Worm (Caenorhabditis elegans): Measurements from ENCODE around the gene rnp-7.

The rnp-7 gene

DNA sequence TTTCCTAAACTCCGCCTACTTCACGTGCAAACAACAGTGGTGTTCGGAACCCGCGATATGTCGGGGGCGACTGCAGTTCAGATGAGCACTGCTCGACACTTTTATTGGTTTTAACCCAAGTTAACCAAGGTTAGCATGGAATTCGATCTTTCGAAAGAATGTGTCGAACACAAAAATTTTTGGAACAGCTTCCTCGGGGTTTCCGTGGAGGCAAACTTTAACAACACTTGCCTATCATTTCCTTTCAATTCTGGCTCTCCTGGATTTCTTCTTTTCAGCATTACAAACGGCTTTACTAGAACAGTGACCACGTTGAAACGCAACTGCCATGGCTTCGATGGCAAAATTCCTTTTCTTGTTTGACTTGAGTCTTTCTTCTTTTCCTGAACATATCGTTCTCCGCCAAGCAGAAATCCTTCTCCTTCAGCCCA lies 19.7 kb downstream of the rnp-7 start:
- TF ChIP-seq F16B12.6 (tag; optimal IDR thresholded peaks at IDR 0.05): no peak
- TF ChIP-seq unc-86 (tag; optimal IDR thresholded peaks at IDR 0.05): no peak
- peak; percentile 59 for TF ChIP-seq lin-14 (GFP tag; optimal IDR thresholded peaks at IDR 0.05)
- peak; percentile 92 for TF ChIP-seq elt-2 (tag; optimal IDR thresholded peaks at IDR 0.05)
- peak; percentile 42 for TF ChIP-seq nhr-47 (tag; optimal IDR thresholded peaks at IDR 0.05)
- TF ChIP-seq nhr-76 (tag; optimal IDR thresholded peaks at IDR 0.05): no peak
- TF ChIP-seq fkh-10 (GFP tag; optimal IDR thresholded peaks at IDR 0.05): no peak
- TF ChIP-seq dpl-1 (GFP tag; optimal IDR thresholded peaks at IDR 0.05): peak in 1 of 3 experiments; percentile 23
- no peak for TF ChIP-seq ztf-4 (tag; optimal IDR thresholded peaks at IDR 0.05)
- TF ChIP-seq vab-15 (tag; optimal IDR thresholded peaks at IDR 0.05): no peak
- peak; percentile 28 for TF ChIP-seq jun-1 (tag; optimal IDR thresholded peaks at IDR 0.05)
- TF ChIP-seq unc-98 (GFP tag; IDR thresholded peaks at IDR 0.05): no peak
- TF ChIP-seq lir-3 (tag; optimal IDR thresholded peaks at IDR 0.05; ENCODE audit: poor library complexity): no peak
- peak; percentile 97 for TF ChIP-seq snpc-4 (tag; optimal IDR thresholded peaks at IDR 0.05)
- TF ChIP-seq C04F5.9 (tag; optimal IDR thresholded peaks at IDR 0.05): no peak
- no peak for TF ChIP-seq irx-1 (tag; optimal IDR thresholded peaks at IDR 0.05)
- no peak for TF ChIP-seq tbx-2 (tag; optimal IDR thresholded peaks at IDR 0.05)
- no peak for TF ChIP-seq C16A3.4 (tag; optimal IDR thresholded peaks at IDR 0.05)
- peak; percentile 62 for TF ChIP-seq nhr-77 (tag; optimal IDR thresholded peaks at IDR 0.05)
- no peak for TF ChIP-seq C34B4.2 (tag; optimal IDR thresholded peaks at IDR 0.05)
- TF ChIP-seq unc-130 (tag; optimal IDR thresholded peaks at IDR 0.05): no peak
- no peak for TF ChIP-seq skn-1 (tag; optimal IDR thresholded peaks at IDR 0.05)
- TF ChIP-seq efl-1 (optimal IDR thresholded peaks at IDR 0.05): peak; percentile 19 to 41
- TF ChIP-seq efl-1 (GFP tag; optimal IDR thresholded peaks at IDR 0.05 in 1 of 2): peak in 1 of 2 experiments; percentile 96
- peak; percentile 55 for TF ChIP-seq rnt-1 (tag; optimal IDR thresholded peaks at IDR 0.05)
- no peak for TF ChIP-seq ztf-11 (tag; optimal IDR thresholded peaks at IDR 0.05)
- peak; percentile 45 for TF ChIP-seq swsn-7 (tag; optimal IDR thresholded peaks at IDR 0.05)
- TF ChIP-seq nhr-237 (tag; optimal IDR thresholded peaks at IDR 0.05): no peak
- TF ChIP-seq grh-1 (GFP tag; IDR thresholded peaks at IDR 0.05): 0 out of 2 replicates have a peak, but pooled peaks have one; percentile 31
- no peak for TF ChIP-seq fkh-4 (tag; optimal IDR thresholded peaks at IDR 0.05; ENCODE audit: borderline replicate concordance)
- TF ChIP-seq pax-3 (tag; optimal IDR thresholded peaks at IDR 0.05): no peak
- TF ChIP-seq lin-15B (tag; optimal IDR thresholded peaks at IDR 0.05): no peak
- no peak for TF ChIP-seq egl-27 (tag; optimal IDR thresholded peaks at IDR 0.05)
- no peak for TF ChIP-seq hlh-4 (tag; optimal IDR thresholded peaks at IDR 0.05)
- TF ChIP-seq nhr-84 (tag; optimal IDR thresholded peaks at IDR 0.05): no peak
- TF ChIP-seq lin-13 (GFP tag; optimal IDR thresholded peaks at IDR 0.05): no peak
- TF ChIP-seq nhr-19 (GFP tag; conservative IDR thresholded peaks at IDR 0.05): peak; percentile 75
- no peak for TF ChIP-seq egl-13 (tag; optimal IDR thresholded peaks at IDR 0.05)
- no peak for TF ChIP-seq mab-9 (GFP tag; IDR thresholded peaks at IDR 0.05)
- TF ChIP-seq sptf-1 (tag; optimal IDR thresholded peaks at IDR 0.05): no peak
- no peak for TF ChIP-seq fkh-8 (tag; optimal IDR thresholded peaks at IDR 0.05)
- TF ChIP-seq Y116A8C.19 (tag; optimal IDR thresholded peaks at IDR 0.05; ENCODE audit: borderline replicate concordance): no peak
- TF ChIP-seq aly-2 (tag; optimal IDR thresholded peaks at IDR 0.05): no peak
- no peak for TF ChIP-seq ets-5 (GFP tag; IDR thresholded peaks at IDR 0.05)
- TF ChIP-seq ceh-88 (GFP tag; IDR thresholded peaks at IDR 0.05): no peak
- TF ChIP-seq nhr-20 (tag; optimal IDR thresholded peaks at IDR 0.05): peak; percentile 42
- no peak for TF ChIP-seq blmp-1 (tag; optimal IDR thresholded peaks at IDR 0.05)
- TF ChIP-seq hpl-2 (GFP tag; optimal IDR thresholded peaks at IDR 0.05): peak; percentile 47
- no peak for TF ChIP-seq nhr-12 (tag; optimal IDR thresholded peaks at IDR 0.05)
- TF ChIP-seq mef-2 (tag; optimal IDR thresholded peaks at IDR 0.05): no peak
- peak; percentile 92 for TF ChIP-seq ama-1 (optimal IDR thresholded peaks at IDR 0.05)
- TF ChIP-seq mdl-1 (tag; optimal IDR thresholded peaks at IDR 0.05): no peak
- peak in 1 of 2 experiments; percentile 73 for TF ChIP-seq lin-35 (GFP tag; optimal IDR thresholded peaks at IDR 0.05)
- no peak for TF ChIP-seq xbp-1 (tag; optimal IDR thresholded peaks at IDR 0.05)
- no peak for TF ChIP-seq ceh-90 (tag; optimal IDR thresholded peaks at IDR 0.05)
